Fruit fly (Drosophila melanogaster) whole organism, embryonic: ENCODE measurements around the gene CG42399.

Experiments used
- B-H2 ChIP-seq: fragments of 200-800 bp; sonication (Bioruptor generic); optimal IDR thresholded peaks from 2 replicates; lab custom pipeline; 2018; ENCODE audit warnings: missing biosample characterization, mild to moderate bottlenecking, missing genetic modification characterization
- C15 ChIP-seq: fragments of 200-800 bp; sonication (Bioruptor generic); IDR thresholded peaks from 3 replicates; pipeline ENCODE4 v1.3.6; 2022; ENCODE audit warnings: missing biosample characterization, missing genetic modification characterization
- CG11247 ChIP-seq: fragments of 200-800 bp; sonication (Bioruptor generic); IDR thresholded peaks from 2 replicates; pipeline ENCODE4 v1.3.6; 2022; ENCODE audit warnings: missing biosample characterization, missing genetic modification characterization
- CG11504 ChIP-seq: fragments of 200-800 bp; sonication (Bioruptor generic); optimal IDR thresholded peaks from 3 replicates; lab custom pipeline; 2019; ENCODE audit warnings: missing biosample characterization, mild to moderate bottlenecking, missing genetic modification characterization, moderate library complexity
- CG12071 ChIP-seq: fragments of 200-800 bp; sonication (Bioruptor generic); optimal IDR thresholded peaks from 3 replicates; lab custom pipeline; 2018; ENCODE audit warnings: missing biosample characterization, mild to moderate bottlenecking, missing genetic modification characterization
- CG12219 ChIP-seq: fragments of 200-800 bp; sonication (Bioruptor generic); optimal IDR thresholded peaks from 3 replicates; lab custom pipeline; 2018; ENCODE audit warnings: missing biosample characterization, mild to moderate bottlenecking, missing genetic modification characterization
- CG13296 ChIP-seq: fragments of 200-800 bp; sonication (Bioruptor generic); optimal IDR thresholded peaks from 3 replicates; lab custom pipeline; 2018; ENCODE audit warnings: missing biosample characterization, mild to moderate bottlenecking, missing genetic modification characterization
- CG13894 ChIP-seq: fragments of 200-800 bp; sonication (Bioruptor generic); optimal IDR thresholded peaks from 3 replicates; lab custom pipeline; 2018; ENCODE audit warnings: missing biosample characterization, mild to moderate bottlenecking, missing genetic modification characterization, moderate library complexity
- CG17186 ChIP-seq: fragments of 200-800 bp; sonication (Bioruptor generic); optimal IDR thresholded peaks from 3 replicates; lab custom pipeline; 2017; ENCODE audit warnings: missing biosample characterization, missing genetic modification reagents, missing genetic modification characterization
- CG17385 ChIP-seq: fragments of 200-800 bp; sonication (Bioruptor generic); optimal IDR thresholded peaks from 3 replicates; lab custom pipeline; 2018; ENCODE audit warnings: missing biosample characterization, mild to moderate bottlenecking, missing genetic modification characterization
- CG34376 ChIP-seq: fragments of 200-800 bp; sonication (Bioruptor generic); optimal IDR thresholded peaks from 2 replicates; lab custom pipeline; 2018; ENCODE audit warnings: missing biosample characterization, mild to moderate bottlenecking, missing genetic modification characterization
- CG6175 ChIP-seq: fragments of 200-800 bp; sonication (Bioruptor generic); IDR thresholded peaks from 3 replicates; pipeline ENCODE4 v1.3.6; 2022; ENCODE audit warnings: missing biosample characterization, missing genetic modification characterization
- CG6272 ChIP-seq: fragments of 200-800 bp; sonication (Bioruptor generic); IDR thresholded peaks from 2 replicates; pipeline ENCODE4 v1.3.6; 2022; ENCODE audit warnings: missing biosample characterization, missing genetic modification characterization
- CG6813 ChIP-seq: fragments of 200-800 bp; sonication (Bioruptor generic); optimal IDR thresholded peaks from 2 replicates; lab custom pipeline; 2017; ENCODE audit warnings: missing biosample characterization, missing genetic modification characterization, mild to moderate bottlenecking, moderate library complexity, missing genetic modification reagents
- CG7987 ChIP-seq: fragments of 200-800 bp; sonication (Bioruptor generic); optimal IDR thresholded peaks from 2 replicates; lab custom pipeline; 2018; ENCODE audit warnings: missing biosample characterization, mild to moderate bottlenecking, missing genetic modification characterization, moderate library complexity
- Dad ChIP-seq: fragments of 200-800 bp; sonication (Bioruptor generic); optimal IDR thresholded peaks from 3 replicates; lab custom pipeline; 2016; ENCODE audit warnings: missing biosample characterization, missing genetic modification characterization
- E2f1 ChIP-seq: fragments of 200-800 bp; sonication (Bioruptor generic); IDR thresholded peaks from 2 replicates; pipeline ENCODE4 v1.3.6; 2022; ENCODE audit warnings: missing biosample characterization, missing genetic modification characterization
- Hmr ChIP-seq: fragments of 200-800 bp; sonication (Bioruptor generic); optimal IDR thresholded peaks from 3 replicates; lab custom pipeline; 2017; ENCODE audit warnings: mild to moderate bottlenecking, missing biosample characterization, missing genetic modification reagents, missing genetic modification characterization
- Meics ChIP-seq: fragments of 200-800 bp; sonication (Bioruptor generic); optimal IDR thresholded peaks from 2 replicates; lab custom pipeline; 2017; ENCODE audit warnings: missing biosample characterization, mild to moderate bottlenecking, missing genetic modification characterization
- Nf-YB ChIP-seq: fragments of 200-800 bp; sonication (Bioruptor generic); optimal IDR thresholded peaks from 3 replicates; lab custom pipeline; 2019; ENCODE audit warnings: missing biosample characterization, mild to moderate bottlenecking, missing genetic modification characterization, moderate library complexity
- Opbp ChIP-seq: fragments of 200-800 bp; sonication (Bioruptor generic); IDR thresholded peaks from 3 replicates; pipeline ENCODE4 v1.3.6; 2022; ENCODE audit warnings: missing biosample characterization, missing genetic modification characterization; ENCODE audit not compliant: partially characterized antibody
- aop ChIP-seq: fragments of 200-800 bp; sonication (Bioruptor generic); IDR thresholded peaks from 2 replicates; pipeline ENCODE4 v1.3.6; 2022; ENCODE audit warnings: missing biosample characterization, missing genetic modification characterization
- bsh ChIP-seq, 2 experiments: fragments of 200-800 bp; sonication (Bioruptor generic); optimal IDR thresholded peaks; 2 replicates each; lab custom pipeline; 2017 to 2018; ENCODE audit warnings: mild to moderate bottlenecking in 2 of 2, missing biosample characterization in 2 of 2, missing genetic modification characterization in 2 of 2, moderate library complexity in 1 of 2
- crol ChIP-seq: fragments of 200-800 bp; sonication (Bioruptor generic); IDR thresholded peaks from 2 replicates; pipeline ENCODE4 v1.3.6; 2022; ENCODE audit warnings: missing biosample characterization, missing genetic modification characterization
- dmrt99B ChIP-seq: fragments of 200-800 bp; sonication (Bioruptor generic); optimal IDR thresholded peaks from 2 replicates; lab custom pipeline; 2018; ENCODE audit warnings: missing biosample characterization, mild to moderate bottlenecking, missing genetic modification characterization, moderate library complexity
- ewg ChIP-seq: fragments of 200-800 bp; sonication (Bioruptor generic); optimal IDR thresholded peaks from 3 replicates; lab custom pipeline; 2017; ENCODE audit warnings: mild to moderate bottlenecking, missing biosample characterization, missing genetic modification reagents, missing genetic modification characterization
- fd96Cb ChIP-seq: fragments of 200-800 bp; sonication (Bioruptor generic); optimal IDR thresholded peaks from 2 replicates; lab custom pipeline; 2018; ENCODE audit warnings: missing biosample characterization, mild to moderate bottlenecking, missing genetic modification characterization, moderate library complexity
- ftz-f1 ChIP-seq: fragments of 200-800 bp; sonication (Bioruptor generic); optimal IDR thresholded peaks from 2 replicates; lab custom pipeline; 2016; ENCODE audit warnings: missing biosample characterization, missing genetic modification characterization
- ham ChIP-seq: fragments of 200-800 bp; sonication (Bioruptor generic); IDR thresholded peaks from 2 replicates; pipeline ENCODE4 v1.3.6; 2022; ENCODE audit warnings: missing biosample characterization, missing genetic modification characterization
- hb ChIP-seq: fragments of 200-800 bp; sonication (Bioruptor generic); IDR thresholded peaks from 3 replicates; pipeline ENCODE4 v1.3.6; 2022; ENCODE audit warnings: missing biosample characterization, missing genetic modification characterization; ENCODE audit not compliant: partially characterized antibody
- lab ChIP-seq: fragments of 200-800 bp; sonication (Bioruptor generic); optimal IDR thresholded peaks from 3 replicates; lab custom pipeline; 2017; ENCODE audit warnings: missing biosample characterization, missing genetic modification characterization, mild to moderate bottlenecking, moderate library complexity, missing genetic modification reagents
- lola ChIP-seq, 3 experiments: fragments of >200 bp in 2 of 3; fragments of 200-800 bp in 1 of 3; sonication (Bioruptor generic) in 1 of 3; optimal IDR thresholded peaks; 2 replicates each; lab custom pipeline; 2017 to 2019; ENCODE audit warnings: missing biosample characterization in 3 of 3, missing genetic modification characterization in 3 of 3, mild to moderate bottlenecking in 1 of 3, moderate library complexity in 1 of 3
- luna ChIP-seq: fragments of 200-800 bp; sonication (Bioruptor generic); optimal IDR thresholded peaks from 2 replicates; lab custom pipeline; 2016; ENCODE audit warnings: missing biosample characterization, missing genetic modification characterization
- nmo ChIP-seq: fragments of 200-800 bp; sonication (Bioruptor generic); optimal IDR thresholded peaks from 2 replicates; lab custom pipeline; 2018; ENCODE audit warnings: missing biosample characterization, mild to moderate bottlenecking, missing genetic modification characterization, moderate library complexity
- oc ChIP-seq: fragments of 200-800 bp; sonication (Bioruptor generic); optimal IDR thresholded peaks from 2 replicates; lab custom pipeline; 2018; ENCODE audit warnings: missing biosample characterization, mild to moderate bottlenecking, missing genetic modification characterization, moderate library complexity
- rib ChIP-seq: fragments of 200-800 bp; sonication (Bioruptor generic); IDR thresholded peaks from 2 replicates; pipeline ENCODE4 v1.3.6; 2022; ENCODE audit warnings: missing biosample characterization, missing genetic modification characterization
- sc ChIP-seq, 3 experiments: fragments of >200 bp in 2 of 3; fragments of 200-800 bp in 1 of 3; sonication (Bioruptor generic) in 1 of 3; optimal IDR thresholded peaks; 2 replicates in 2 of 3; 3 replicates in 1 of 3; lab custom pipeline; 2017; ENCODE audit warnings: mild to moderate bottlenecking in 1 of 3, missing biosample characterization in 1 of 3, missing genetic modification characterization in 1 of 3, missing genetic modification reagents in 1 of 3
- seq ChIP-seq: fragments of 200-800 bp; sonication (Bioruptor generic); IDR thresholded peaks from 2 replicates; pipeline ENCODE4 v1.3.6; 2022; ENCODE audit warnings: missing biosample characterization, missing genetic modification characterization
- ssp ChIP-seq: fragments of 200-800 bp; sonication (Bioruptor generic); IDR thresholded peaks from 2 replicates; pipeline ENCODE4 v1.3.6; 2022; ENCODE audit warnings: missing biosample characterization, missing genetic modification characterization
- sug ChIP-seq: fragments of 200-800 bp; optimal IDR thresholded peaks from 2 replicates; lab custom pipeline; 2019; ENCODE audit warnings: missing biosample characterization, mild to moderate bottlenecking, missing genetic modification characterization, moderate library complexity
- unpg ChIP-seq: fragments of 200-800 bp; sonication (Bioruptor generic); optimal IDR thresholded peaks from 3 replicates; lab custom pipeline; 2018; ENCODE audit warnings: missing biosample characterization, mild to moderate bottlenecking, missing genetic modification characterization, moderate library complexity
- zfh1 ChIP-seq: fragments of 200-800 bp; sonication (Bioruptor generic); IDR thresholded peaks from 3 replicates; pipeline ENCODE4 v1.3.6; 2022; ENCODE audit warnings: missing biosample characterization, missing genetic modification characterization

The CG42399 gene

dm6 chr2L:131466-132270, 21.4 kb downstream of the CG42399 start, which contains the start of gene Gs1 (continued):
- TF ChIP-seq bsh (GFP tag; optimal IDR thresholded peaks at IDR 0.05; lab: Kevin White, UChicago) (peak in 1 of 2 experiments; percentile 66), E2f1 (GFP tag; lab: Robert Waterston, UW) (no peak), CG34376 (GFP tag; lab: Kevin White, UChicago) (peak; percentile 85), seq (GFP tag; lab: Robert Waterston, UW) (peak; percentile 18; the same call in 1 of the 2 replicates), lab (GFP tag; lab: Kevin White, UChicago) (peak; percentile 81), CG12071 (peak; percentile 53), crol (GFP tag; lab: Robert Waterston, UW) (peak; percentile 32; the same call in 1 of the 2 replicates), luna (no peak), CG17186 (GFP tag; lab: Kevin White, UChicago) (no peak), CG17385 (GFP tag; lab: Kevin White, UChicago) (peak; percentile 58), Opbp (GFP tag; lab: Robert Waterston, UW) (0 out of 3 replicates have a peak, but pooled peaks have one; percentile 45), ftz-f1 (GFP tag; lab: Kevin White, UChicago) (peak; percentile 89), C15 (GFP tag; lab: Robert Waterston, UW) (no peak), CG13296 (GFP tag; lab: Kevin White, UChicago) (peak; percentile 66), oc (tag; lab: Kevin White, UChicago) (peak; percentile 48), aop (GFP tag; lab: Robert Waterston, UW) (no peak), unpg (peak; percentile 47), Hmr (GFP tag; lab: Kevin White, UChicago) (peak; percentile 67), CG6813 (peak; percentile 58), fd96Cb (tag; lab: Kevin White, UChicago) (no peak), hb (GFP tag; lab: Robert Waterston, UW) (no peak), CG7987 (GFP tag; lab: Kevin White, UChicago) (peak; percentile 29), CG11247 (no peak), CG6175 (GFP tag; lab: Robert Waterston, UW) (peak; percentile 96), zfh1 (GFP tag; lab: Robert Waterston, UW) (0 out of 3 replicates have a peak, but pooled peaks have one; percentile 12), Nf-YB (GFP tag; lab: Kevin White, UChicago) (peak; percentile 65), ewg (peak; percentile 77), sug (tag; lab: Kevin White, UChicago) (peak; percentile 84)
- TF ChIP-seq, all 482 proteins: peak for 170

- TF ChIP-seq Meics = no peak
- peak in 1 of 3 experiments; percentile 22 for TF ChIP-seq lola (GFP tag; optimal IDR thresholded peaks at IDR 0.05; lab: Kevin White, UChicago)
- TF ChIP-seq CG6272 (GFP tag; lab: Robert Waterston, UW) = no peak
- no peak for TF ChIP-seq ssp
- TF ChIP-seq dmrt99B (tag; lab: Kevin White, UChicago) = no peak
- TF ChIP-seq ham (GFP tag; lab: Robert Waterston, UW) = no peak
- no peak for TF ChIP-seq rib (GFP tag; lab: Robert Waterston, UW)
- no peak for TF ChIP-seq B-H2 (GFP tag; lab: Kevin White, UChicago)
- no peak for TF ChIP-seq CG11504 (tag; lab: Kevin White, UChicago)
- TF ChIP-seq CG12219 = no peak
- TF ChIP-seq CG13894 (tag; lab: Kevin White, UChicago) = peak; percentile 76
- no peak for TF ChIP-seq sc (optimal IDR thresholded peaks at IDR 0.05; lab: Kevin White, UChicago)
- no peak for TF ChIP-seq sc (GFP tag; optimal IDR thresholded peaks at IDR 0.05; lab: Kevin White, UChicago)
- TF ChIP-seq Dad = no peak
- no peak for TF ChIP-seq nmo (GFP tag; lab: Kevin White, UChicago)
- TF ChIP-seq, all 482 proteins: peak for 2
Observed at dm6 chr2L:130691-131090, 22.4 kb downstream of the CG42399 start, which contains the start of gene CG3164. Gene CG3164 (minus strand): TSS chr2L:130791.
